Worm (Caenorhabditis elegans): Measurements from ENCODE around the gene nhr-66.

nhr-66 gene

ce11 chrIV:8247341-8247740 lies 10.9 kb upstream of the nhr-66 start:
- TF ChIP-seq W03F9.2 (tag; optimal IDR thresholded peaks at IDR 0.05) (no peak), dao-5 (tag; optimal IDR thresholded peaks at IDR 0.05) (no peak), him-1 (tag; optimal IDR thresholded peaks at IDR 0.05) (no peak)

DNA sequence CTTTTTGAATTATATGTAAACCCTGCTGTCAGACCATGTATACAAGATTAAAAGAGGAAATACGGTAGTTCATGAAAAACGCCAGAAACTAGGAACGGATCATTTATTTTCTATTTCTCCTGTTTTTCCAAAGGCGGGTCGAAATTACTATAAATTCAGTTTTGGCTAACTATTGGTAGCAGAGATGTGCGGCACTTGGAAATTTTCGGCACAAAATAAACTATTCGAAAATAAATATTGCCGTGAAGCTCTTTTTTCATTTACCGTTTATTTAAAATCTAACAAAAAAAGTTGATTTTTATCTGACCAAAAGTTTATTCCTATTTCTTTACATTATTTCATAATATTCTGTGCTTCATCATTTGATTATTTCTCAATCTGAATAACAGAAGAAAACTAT lies 7.7 kb upstream of the nhr-66 start, which contains the start of gene T09A12.1:
TSS of gene T09A12.1 (plus strand) at position 301 of the 400 bp plus-strand sequence.
- TF ChIP-seq him-1 (tag; optimal IDR thresholded peaks at IDR 0.05) (no peak), W03F9.2 (tag; optimal IDR thresholded peaks at IDR 0.05) (no peak), dao-5 (tag; optimal IDR thresholded peaks at IDR 0.05) (no peak)

DNA sequence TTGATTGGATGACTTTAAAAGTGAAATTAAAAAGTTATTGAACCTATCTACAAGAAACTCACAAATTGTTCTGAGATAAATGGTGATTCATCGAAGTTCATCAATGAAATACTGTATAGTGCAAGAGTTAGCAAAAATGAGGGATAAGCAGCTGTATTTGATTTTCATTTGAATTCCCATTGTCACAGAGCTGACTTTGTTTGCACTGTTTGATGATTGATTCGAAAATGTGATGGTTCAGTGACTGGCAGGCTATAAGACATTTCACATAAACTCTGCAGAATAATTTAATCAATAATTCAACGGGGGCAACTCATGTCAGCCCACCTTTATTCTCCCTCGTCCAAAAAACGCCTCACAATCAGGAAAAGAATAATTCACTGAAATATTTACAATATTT lies 7.2 kb upstream of the nhr-66 start, which contains the start of gene T09A12.8:
TSS of gene T09A12.8 (minus strand) at position 101 of the 400 bp plus-strand sequence.
- TF ChIP-seq dao-5 (tag; optimal IDR thresholded peaks at IDR 0.05) (no peak), W03F9.2 (tag; optimal IDR thresholded peaks at IDR 0.05) (no peak), him-1 (tag; optimal IDR thresholded peaks at IDR 0.05) (no peak)

DNA sequence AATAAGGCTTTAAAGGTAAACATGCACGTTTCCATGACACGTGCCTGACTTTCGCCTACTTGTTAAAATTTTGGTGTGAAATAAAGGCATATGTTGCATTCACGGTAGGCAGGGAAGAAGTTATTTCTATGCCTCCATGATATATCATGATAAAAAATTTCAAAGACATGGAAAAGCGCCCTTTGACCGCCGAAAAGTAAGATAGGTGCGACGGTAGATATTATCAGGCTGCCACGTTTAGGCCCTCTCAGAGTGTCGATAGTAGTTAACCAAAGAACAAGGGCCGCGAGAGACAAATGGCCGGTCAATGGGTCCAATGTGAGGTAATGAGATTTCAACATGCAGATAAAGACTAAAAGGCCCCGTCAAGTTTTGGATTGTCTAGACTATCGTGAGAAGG lies 6.8 kb upstream of the nhr-66 start:
- TF ChIP-seq dao-5 (tag; optimal IDR thresholded peaks at IDR 0.05) = no peak
- no peak for TF ChIP-seq W03F9.2 (tag; optimal IDR thresholded peaks at IDR 0.05)
- TF ChIP-seq him-1 (tag; optimal IDR thresholded peaks at IDR 0.05) = no peak

DNA sequence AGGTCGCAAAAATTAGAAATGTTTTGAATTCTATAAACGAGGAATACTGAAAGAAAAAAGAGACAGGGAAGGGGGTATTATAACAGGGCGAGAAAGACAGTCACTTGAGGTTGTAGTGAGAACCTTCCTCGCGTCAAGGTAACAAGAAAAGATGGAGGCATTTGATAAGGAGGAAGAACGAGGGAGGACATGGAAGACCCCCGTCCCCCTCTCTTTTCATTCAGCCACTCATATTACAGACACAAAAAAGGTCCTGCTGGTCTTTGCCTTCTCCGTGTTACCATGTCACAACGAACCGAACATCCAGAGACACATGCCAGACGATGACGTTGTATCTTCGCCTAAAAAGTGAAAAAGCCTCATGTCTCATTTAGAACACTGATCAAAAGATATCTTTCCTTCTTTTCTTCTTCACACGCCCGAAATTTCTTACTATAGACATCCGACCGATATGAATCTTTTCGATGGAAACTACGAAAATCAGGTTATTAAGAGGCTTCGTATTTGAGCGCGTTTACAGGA lies 5.0 kb upstream of the nhr-66 start:
- TF ChIP-seq W03F9.2 (tag; optimal IDR thresholded peaks at IDR 0.05) (no peak), him-1 (tag; optimal IDR thresholded peaks at IDR 0.05) (no peak), dao-5 (tag; optimal IDR thresholded peaks at IDR 0.05) (no peak)

DNA sequence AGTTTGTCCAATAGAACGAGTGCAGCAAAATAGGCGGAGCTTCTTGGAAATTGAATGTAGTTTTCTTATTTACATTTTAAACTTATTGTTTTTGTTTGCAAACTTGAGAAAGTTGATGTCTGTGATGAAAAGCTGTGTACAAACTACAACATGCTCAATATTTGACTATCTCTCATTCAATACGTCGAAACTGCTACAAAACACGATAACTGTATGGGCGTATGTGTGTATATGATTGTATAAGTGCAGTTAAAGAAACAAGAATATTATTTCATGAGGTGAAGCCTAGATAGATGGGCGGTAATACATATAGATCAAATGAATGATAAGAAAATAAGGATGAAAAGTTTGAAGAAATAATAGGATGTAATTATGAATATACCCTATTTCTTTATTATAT lies 3.2 kb upstream of the nhr-66 start:
- TF ChIP-seq him-1 (tag; optimal IDR thresholded peaks at IDR 0.05) (no peak), W03F9.2 (tag; optimal IDR thresholded peaks at IDR 0.05) (no peak), dao-5 (tag; optimal IDR thresholded peaks at IDR 0.05) (no peak)

DNA sequence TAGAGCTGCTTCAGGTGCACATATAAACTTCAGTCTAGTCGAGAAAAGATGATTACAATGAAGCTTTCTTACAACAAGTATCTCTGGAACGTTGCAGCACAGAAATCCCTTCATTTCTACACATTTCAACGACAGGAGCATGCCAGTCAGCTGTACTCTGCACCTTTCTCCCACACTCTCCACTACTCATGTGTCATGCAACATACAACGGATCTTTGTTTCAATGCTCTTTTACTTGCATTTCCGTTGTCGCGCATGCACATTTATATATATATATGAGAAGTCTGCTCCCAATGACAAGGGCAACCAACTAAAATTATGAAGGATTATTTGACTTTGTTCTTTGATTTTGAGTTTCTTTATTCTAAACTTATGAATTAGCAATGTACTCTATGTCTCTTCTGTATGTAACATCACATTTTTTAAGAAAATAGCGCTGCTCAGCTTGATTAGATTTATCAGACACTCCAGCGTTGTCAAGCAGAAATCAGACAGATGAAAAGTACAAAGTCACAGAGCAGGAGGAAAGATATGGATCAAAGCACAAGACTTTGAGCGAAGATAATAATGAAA lies 1.2 kb downstream of the nhr-66 start:
- TF ChIP-seq W03F9.2 (tag; optimal IDR thresholded peaks at IDR 0.05) (no peak), him-1 (tag; optimal IDR thresholded peaks at IDR 0.05) (no peak), dao-5 (tag; optimal IDR thresholded peaks at IDR 0.05) (no peak)

DNA sequence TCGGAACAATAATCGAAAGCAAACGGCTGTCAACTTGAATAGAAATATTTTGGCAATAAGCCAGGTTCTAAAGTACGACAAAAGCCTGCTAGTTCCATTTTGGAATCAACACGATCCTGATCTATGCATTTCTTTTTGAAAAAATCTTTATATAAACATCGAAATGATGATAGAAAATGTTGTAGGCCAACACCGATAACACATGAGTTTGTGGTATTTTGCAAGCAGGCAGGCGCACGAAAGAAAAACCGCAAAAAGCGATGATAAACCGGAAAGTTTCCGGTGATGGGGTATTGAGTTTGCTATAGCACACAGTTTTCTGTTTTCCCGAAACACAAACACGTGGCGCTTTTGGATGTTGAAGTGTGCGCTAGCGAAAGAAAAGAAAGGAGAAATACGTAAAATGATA lies 2.3 kb downstream of the nhr-66 start:
- no peak for TF ChIP-seq him-1 (tag; optimal IDR thresholded peaks at IDR 0.05)
- no peak for TF ChIP-seq W03F9.2 (tag; optimal IDR thresholded peaks at IDR 0.05)
- no peak for TF ChIP-seq dao-5 (tag; optimal IDR thresholded peaks at IDR 0.05)

- TF ChIP-seq W03F9.2 (tag; optimal IDR thresholded peaks at IDR 0.05) = no peak
- no peak for TF ChIP-seq dao-5 (tag; optimal IDR thresholded peaks at IDR 0.05)
- TF ChIP-seq him-1 (tag; optimal IDR thresholded peaks at IDR 0.05) = no peak
Observed at ce11 chrIV:8233268-8233667, 3.1 kb downstream of the nhr-66 start.

- no peak for TF ChIP-seq W03F9.2 (tag; optimal IDR thresholded peaks at IDR 0.05)
- TF ChIP-seq dao-5 (tag; optimal IDR thresholded peaks at IDR 0.05) = no peak
- TF ChIP-seq him-1 (tag; optimal IDR thresholded peaks at IDR 0.05) = no peak
Observed at ce11 chrIV:8232428-8232827, 4.0 kb downstream of the nhr-66 start.

ce11 chrIV:8229523-8229922 lies 6.9 kb downstream of the nhr-66 start:
- no peak for TF ChIP-seq him-1 (tag; optimal IDR thresholded peaks at IDR 0.05)
- no peak for TF ChIP-seq dao-5 (tag; optimal IDR thresholded peaks at IDR 0.05)
- no peak for TF ChIP-seq W03F9.2 (tag; optimal IDR thresholded peaks at IDR 0.05)

DNA sequence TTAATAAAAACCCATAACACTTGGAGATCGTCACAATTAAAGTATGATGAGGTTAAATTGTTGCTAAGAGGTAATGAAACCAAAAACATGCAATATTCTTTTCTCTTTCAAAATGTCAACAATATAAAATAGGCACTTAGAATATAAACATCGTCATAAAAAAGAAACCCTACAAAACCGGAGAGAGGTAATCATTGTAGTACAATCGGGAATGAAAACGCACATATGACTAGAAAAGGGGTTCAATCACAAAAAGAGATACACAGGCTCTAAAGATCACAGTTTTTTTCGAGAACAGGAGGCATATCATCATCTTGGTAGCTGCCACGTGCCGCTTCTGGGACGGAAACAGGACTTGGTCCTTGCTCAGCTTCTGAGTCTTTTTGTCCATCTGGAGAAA lies 9.9 kb downstream of the nhr-66 start:
- TF ChIP-seq dao-5 (tag; optimal IDR thresholded peaks at IDR 0.05) (no peak), W03F9.2 (tag; optimal IDR thresholded peaks at IDR 0.05) (no peak), him-1 (tag; optimal IDR thresholded peaks at IDR 0.05) (no peak)

DNA sequence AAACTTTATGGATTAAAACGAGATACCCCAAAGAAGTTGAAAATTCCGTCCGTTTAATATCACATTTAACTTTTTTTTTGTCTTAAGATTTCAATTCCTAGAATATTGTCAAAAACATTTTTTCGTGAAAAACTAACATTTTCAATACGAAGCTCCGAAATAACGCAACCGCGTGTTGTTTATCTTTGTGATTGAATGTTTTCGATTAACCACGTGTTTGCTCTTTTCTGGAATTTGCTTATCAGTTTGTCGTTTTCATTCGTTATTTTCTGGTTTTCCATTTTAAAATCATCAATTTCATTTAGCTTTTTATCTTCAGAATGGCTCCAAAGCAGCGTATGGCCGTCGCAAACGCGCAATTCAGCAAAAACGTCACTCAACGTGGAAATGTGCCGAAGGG lies 11.0 kb downstream of the nhr-66 start, which contains the start of gene serp-1.2:
TSS of gene serp-1.2 (plus strand) at position 318 of the 400 bp plus-strand sequence.
- no peak for TF ChIP-seq W03F9.2 (tag; optimal IDR thresholded peaks at IDR 0.05)
- TF ChIP-seq him-1 (tag; optimal IDR thresholded peaks at IDR 0.05) = no peak
- no peak for TF ChIP-seq dao-5 (tag; optimal IDR thresholded peaks at IDR 0.05)

- TF ChIP-seq W03F9.2 (tag; optimal IDR thresholded peaks at IDR 0.05) (no peak), him-1 (tag; optimal IDR thresholded peaks at IDR 0.05) (no peak), dao-5 (tag; optimal IDR thresholded peaks at IDR 0.05) (no peak)
Observed at ce11 chrIV:8223055-8223454, 13.3 kb downstream of the nhr-66 start.

DNA sequence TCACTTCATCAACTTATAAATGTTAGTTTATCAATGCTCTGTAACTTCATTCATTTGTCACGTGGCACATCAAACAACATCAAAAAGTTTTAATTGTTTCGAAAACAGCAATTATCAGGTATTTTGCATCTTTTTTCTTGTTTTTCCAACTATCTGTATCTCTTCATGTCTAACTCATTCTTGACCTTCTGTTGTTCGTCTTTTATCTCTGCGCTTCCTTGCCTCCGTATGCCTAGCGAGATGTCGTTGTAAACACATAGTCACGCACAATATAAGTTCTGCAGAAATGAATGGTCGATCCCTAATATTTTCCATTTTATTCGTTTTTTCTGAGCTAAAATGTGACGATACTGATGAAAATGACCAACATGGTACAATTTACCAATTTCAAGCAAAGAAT lies 14.5 kb downstream of the nhr-66 start, which contains the start of gene gpx-6:
TSS of gene gpx-6 (plus strand) at position 257 of the 400 bp plus-strand sequence.
- TF ChIP-seq him-1 (tag; optimal IDR thresholded peaks at IDR 0.05) (no peak), W03F9.2 (tag; optimal IDR thresholded peaks at IDR 0.05) (no peak), dao-5 (tag; optimal IDR thresholded peaks at IDR 0.05) (no peak)

Data from whole organism, L4/young adult.